Worm (Caenorhabditis elegans): ENCODE results near the gene C03B8.3.
A peak's percentile ranks its signal among the peaks of the same experiment; 100 is the strongest.

C03B8.3 gene

DNA sequence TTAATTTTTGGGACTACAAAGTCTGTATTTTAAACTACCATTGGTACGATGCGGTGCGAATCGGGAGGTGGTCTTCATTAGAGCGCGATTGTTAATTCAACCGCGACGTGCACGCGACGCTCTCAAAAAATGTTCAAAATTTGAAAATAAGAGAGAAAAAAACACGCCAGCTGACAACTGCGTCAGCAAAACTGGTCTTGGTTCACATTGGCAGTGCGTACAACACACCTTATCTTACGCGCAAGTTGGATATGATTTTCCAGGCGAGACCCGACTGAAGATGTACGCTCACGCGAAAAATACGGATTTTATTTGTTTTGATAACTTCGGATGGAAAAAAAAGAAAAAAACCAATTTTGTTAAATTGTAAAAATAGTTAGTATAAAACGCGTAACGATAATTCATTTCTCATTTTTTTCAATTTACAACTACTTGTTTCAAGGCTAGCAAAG lies at the start of gene C03B8.3:
TSS of gene C03B8.3 (plus strand) at position 402 of the 452 bp plus-strand sequence.
- TF ChIP-seq lin-13 (GFP tag; optimal IDR thresholded peaks at IDR 0.05) (peak; percentile 69), nhr-77 (tag; optimal IDR thresholded peaks at IDR 0.05) (no peak), sma-9 (GFP tag; optimal IDR thresholded peaks at IDR 0.05) (no peak), sma-9 (tag; optimal IDR thresholded peaks at IDR 0.05) (no peak), unc-55 (GFP tag; optimal IDR thresholded peaks at IDR 0.05) (peak; percentile 47), nhr-129 (tag; optimal IDR thresholded peaks at IDR 0.05) (no peak), nhr-11 (tag; optimal IDR thresholded peaks at IDR 0.05) (no peak), ztf-4 (tag; optimal IDR thresholded peaks at IDR 0.05) (no peak), Y55F3AM.14 (GFP tag; optimal IDR thresholded peaks at IDR 0.05) (no peak), egl-27 (tag; optimal IDR thresholded peaks at IDR 0.05) (no peak), elt-3 (tag; optimal IDR thresholded peaks at IDR 0.05) (no peak), lsy-2 (tag; optimal IDR thresholded peaks at IDR 0.05) (peak in 1 of 2 experiments; percentile 37), sma-3 (GFP tag; optimal IDR thresholded peaks at IDR 0.05) (no peak), fos-1 (tag; optimal IDR thresholded peaks at IDR 0.05) (no peak), F13H6.1 (tag; optimal IDR thresholded peaks at IDR 0.05) (no peak), ceh-82 (tag; optimal IDR thresholded peaks at IDR 0.05) (no peak), nhr-12 (tag; optimal IDR thresholded peaks at IDR 0.05) (no peak), blmp-1 (tag; optimal IDR thresholded peaks at IDR 0.05; ENCODE audit: insufficient read depth) (no peak), unc-62 (GFP tag; optimal IDR thresholded peaks at IDR 0.05) (no peak), alr-1 (tag; optimal IDR thresholded peaks at IDR 0.05) (no peak)

DNA sequence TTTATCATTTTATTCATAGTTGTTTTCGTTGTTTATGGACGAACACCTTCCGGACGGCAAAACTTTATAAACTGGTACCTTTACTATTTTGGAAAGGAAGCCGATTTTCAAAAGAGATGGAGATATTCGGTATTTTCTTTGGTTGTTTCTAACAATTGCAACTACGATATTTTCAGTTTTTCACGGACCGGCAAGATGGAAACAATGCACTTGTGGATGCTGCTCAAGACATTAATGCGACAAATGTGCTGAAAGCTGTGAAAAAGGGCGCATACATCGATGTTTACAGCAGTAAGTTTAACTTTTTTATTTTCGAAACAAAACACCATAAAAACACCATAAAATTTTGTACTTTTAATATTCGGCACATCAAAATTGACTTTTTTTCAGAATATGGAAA lies 46.2 kb upstream of the C03B8.3 start:
- TF ChIP-seq blmp-1 (tag; optimal IDR thresholded peaks at IDR 0.05; ENCODE audit: insufficient read depth) (no peak), zag-1 (tag; optimal IDR thresholded peaks at IDR 0.05) (no peak), C34F6.9 (tag; optimal IDR thresholded peaks at IDR 0.05) (no peak)

DNA sequence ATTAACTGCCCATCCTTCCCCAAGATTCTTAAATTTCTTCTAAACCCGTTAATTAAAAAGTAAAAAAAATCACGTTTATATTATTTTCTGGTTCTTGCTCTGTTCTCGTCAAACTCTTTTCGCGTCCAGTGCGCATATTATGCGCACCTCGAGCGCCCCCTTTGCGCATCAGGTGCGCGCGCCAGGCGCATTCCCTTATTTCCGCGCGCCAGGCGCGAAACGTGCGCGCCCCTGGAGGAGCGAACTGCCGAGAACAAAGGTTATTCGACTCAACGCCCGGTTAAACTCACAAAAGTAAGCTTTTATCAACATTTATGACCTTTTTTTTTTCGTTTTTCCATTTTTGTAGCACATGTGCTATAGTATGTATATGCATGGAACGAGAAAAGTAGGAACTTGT lies 39.7 kb upstream of the C03B8.3 start:
- no peak for TF ChIP-seq blmp-1 (tag; optimal IDR thresholded peaks at IDR 0.05; ENCODE audit: insufficient read depth)
- no peak for TF ChIP-seq nhr-129 (tag; optimal IDR thresholded peaks at IDR 0.05)
- no peak for TF ChIP-seq sma-9 (GFP tag; optimal IDR thresholded peaks at IDR 0.05)
- TF ChIP-seq sma-9 (tag; optimal IDR thresholded peaks at IDR 0.05), result no peak
- TF ChIP-seq nhr-6 (tag; optimal IDR thresholded peaks at IDR 0.05), result no peak
- no peak for TF ChIP-seq Y55F3AM.14 (GFP tag; optimal IDR thresholded peaks at IDR 0.05)
- no peak for TF ChIP-seq lsy-2 (tag; optimal IDR thresholded peaks at IDR 0.05)
- no peak for TF ChIP-seq egl-27 (tag; optimal IDR thresholded peaks at IDR 0.05)
- TF ChIP-seq nhr-77 (tag; optimal IDR thresholded peaks at IDR 0.05), result no peak
- TF ChIP-seq fos-1 (tag; optimal IDR thresholded peaks at IDR 0.05), result no peak
- no peak for TF ChIP-seq peb-1 (tag; optimal IDR thresholded peaks at IDR 0.05)

DNA sequence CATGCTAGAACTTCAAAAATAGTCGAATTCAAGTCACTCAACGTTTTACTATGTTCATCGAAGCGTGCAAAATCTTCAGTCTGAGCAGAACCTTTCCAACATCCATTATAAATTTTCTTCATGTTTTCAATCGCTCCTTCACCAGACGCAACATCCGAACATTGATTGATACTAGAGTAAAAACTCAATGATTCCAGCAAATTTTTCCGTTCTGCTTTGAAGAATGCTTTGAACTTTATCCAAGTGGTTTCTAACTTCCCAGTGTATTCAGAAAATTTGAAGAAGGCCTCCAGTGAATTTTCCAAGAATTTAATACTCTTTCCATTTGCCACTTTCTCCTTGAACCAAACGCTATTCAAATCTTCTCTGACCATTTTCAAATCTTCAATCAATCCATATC lies 19.8 kb upstream of the C03B8.3 start:
- no peak for TF ChIP-seq nhr-10 (tag; optimal IDR thresholded peaks at IDR 0.05)
- TF ChIP-seq mbf-1 (tag; optimal IDR thresholded peaks at IDR 0.05), result no peak
- TF ChIP-seq nhr-21 (tag; optimal IDR thresholded peaks at IDR 0.05), result no peak
- no peak for TF ChIP-seq sma-3 (GFP tag; optimal IDR thresholded peaks at IDR 0.05)
- no peak for TF ChIP-seq sma-9 (GFP tag; optimal IDR thresholded peaks at IDR 0.05)
- no peak for TF ChIP-seq sma-9 (tag; optimal IDR thresholded peaks at IDR 0.05)
- TF ChIP-seq lsy-2 (tag; optimal IDR thresholded peaks at IDR 0.05), result no peak
- no peak for TF ChIP-seq unc-55 (GFP tag; optimal IDR thresholded peaks at IDR 0.05)

DNA sequence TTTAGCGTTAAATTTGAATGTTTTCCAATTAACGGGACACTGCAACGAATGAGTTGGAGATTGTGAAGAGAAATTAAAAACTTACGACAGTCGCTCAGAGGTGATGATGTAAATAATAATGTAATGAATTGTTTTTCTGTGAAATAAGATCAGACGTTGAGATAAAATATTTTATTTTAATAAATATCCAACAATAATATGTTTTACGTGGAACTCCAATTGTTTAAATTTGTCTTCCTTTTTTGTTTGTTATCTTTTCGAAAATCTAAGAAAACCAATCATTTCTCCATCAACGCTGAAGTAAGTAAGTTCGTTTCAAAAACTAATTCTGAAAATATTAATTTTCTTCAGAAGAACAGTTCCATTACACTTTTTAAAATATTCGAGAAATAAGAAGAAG lies 17.8 kb upstream of the C03B8.3 start, which contains the start of gene C18H2.5:
TSS of gene C18H2.5 (minus strand) at position 101 of the 400 bp plus-strand sequence.
- TF ChIP-seq sma-3 (GFP tag; optimal IDR thresholded peaks at IDR 0.05) (no peak), alr-1 (tag; optimal IDR thresholded peaks at IDR 0.05) (no peak), unc-62 (GFP tag; optimal IDR thresholded peaks at IDR 0.05) (no peak), peb-1 (tag; optimal IDR thresholded peaks at IDR 0.05) (no peak), F13H6.1 (tag; optimal IDR thresholded peaks at IDR 0.05) (no peak), nhr-6 (tag; optimal IDR thresholded peaks at IDR 0.05) (no peak), nhr-129 (tag; optimal IDR thresholded peaks at IDR 0.05) (no peak), mbf-1 (tag; optimal IDR thresholded peaks at IDR 0.05) (no peak), elt-3 (tag; optimal IDR thresholded peaks at IDR 0.05) (no peak)

DNA sequence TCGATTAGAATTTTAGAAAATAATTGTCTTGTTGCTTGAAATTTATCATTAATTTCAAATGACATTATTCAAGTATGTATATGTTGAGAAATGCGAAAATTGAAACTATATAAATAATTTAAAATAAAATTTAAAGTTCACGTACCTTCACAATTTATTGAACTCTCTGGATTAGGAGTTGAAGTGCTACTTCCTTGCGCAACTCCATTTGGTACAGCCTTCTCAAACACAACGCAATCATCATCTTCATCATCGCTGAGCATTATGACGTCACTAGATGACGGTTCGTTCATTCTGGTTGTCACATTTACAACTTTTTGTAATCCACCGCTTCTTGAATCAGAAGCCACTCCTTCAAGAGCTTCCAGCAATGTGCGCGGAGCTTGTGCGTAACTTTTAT lies 8.6 kb upstream of the C03B8.3 start:
- TF ChIP-seq nhr-77 (tag; optimal IDR thresholded peaks at IDR 0.05) (no peak), ama-1 (optimal IDR thresholded peaks at IDR 0.05) (no peak), ZK546.5 (tag; optimal IDR thresholded peaks at IDR 0.05) (no peak), sma-9 (GFP tag; optimal IDR thresholded peaks at IDR 0.05) (no peak), sma-9 (tag; optimal IDR thresholded peaks at IDR 0.05) (no peak), ztf-11 (tag; optimal IDR thresholded peaks at IDR 0.05) (no peak), nhr-23 (tag; optimal IDR thresholded peaks at IDR 0.05) (no peak), gmeb-1 (tag; optimal IDR thresholded peaks at IDR 0.05) (no peak), nhr-6 (tag; optimal IDR thresholded peaks at IDR 0.05) (no peak), ceh-82 (tag; optimal IDR thresholded peaks at IDR 0.05) (no peak), nhr-237 (tag; optimal IDR thresholded peaks at IDR 0.05) (no peak), nhr-21 (tag; optimal IDR thresholded peaks at IDR 0.05) (no peak), mab-5 (tag; optimal IDR thresholded peaks at IDR 0.05) (no peak), F13H6.1 (tag; optimal IDR thresholded peaks at IDR 0.05) (no peak), peb-1 (tag; optimal IDR thresholded peaks at IDR 0.05) (no peak), nhr-10 (tag; optimal IDR thresholded peaks at IDR 0.05) (no peak), alr-1 (tag; optimal IDR thresholded peaks at IDR 0.05) (no peak), lin-11 (tag; optimal IDR thresholded peaks at IDR 0.05) (no peak), mdl-1 (tag; optimal IDR thresholded peaks at IDR 0.05) (no peak), Y55F3AM.14 (GFP tag; optimal IDR thresholded peaks at IDR 0.05) (no peak)
